Worm (Caenorhabditis elegans) whole organism, midembryonic: Measurements from ENCODE around the gene B0035.21.

Source experiments
- T22C8.4 ChIP-seq: fragments of 200-800 bp; sonication (Bioruptor generic); IDR thresholded peaks from 2 replicates; pipeline ENCODE4 v1.3.6; 2022; ENCODE audit warnings: missing genetic modification characterization, missing compliant biosample characterization
- cog-1 ChIP-seq: sonication (generic microtip); optimal IDR thresholded peaks from 2 replicates; lab custom pipeline; 2016; ENCODE audit warnings: missing genetic modification characterization, missing compliant biosample characterization
- flt-1 ChIP-seq: fragments of 200-800 bp; sonication (Bioruptor generic); IDR thresholded peaks from 2 replicates; pipeline ENCODE4 v1.3.6; 2022; ENCODE audit warnings: missing genetic modification characterization, missing compliant biosample characterization
- klf-2 ChIP-seq: fragments of 200-800 bp; sonication (Bioruptor generic); conservative IDR thresholded peaks from 2 replicates; pipeline ENCODE4 v1.3.6; 2022; ENCODE audit warnings: missing genetic modification reagents, missing genetic modification characterization, missing compliant biosample characterization
- med-1 ChIP-seq: sonication (generic microtip); optimal IDR thresholded peaks from 2 replicates; lab custom pipeline; 2017; ENCODE audit warnings: missing genetic modification characterization, mild to moderate bottlenecking, missing compliant biosample characterization, antibody characterized with exemption, missing genetic modification reagents; ENCODE audit not compliant: insufficient read depth
- ref-1 ChIP-seq: fragments of 200-800 bp; sonication (Bioruptor generic); conservative IDR thresholded peaks from 2 replicates; pipeline ENCODE4 v1.3.6; 2022; ENCODE audit warnings: missing genetic modification reagents, missing genetic modification characterization, missing compliant biosample characterization
- tab-1 ChIP-seq: fragments of 200-800 bp; sonication (Bioruptor generic); IDR thresholded peaks from 2 replicates; pipeline ENCODE4 v1.3.6; 2022; ENCODE audit warnings: missing genetic modification characterization, missing compliant biosample characterization
- ztf-23 ChIP-seq: fragments of 200-800 bp; sonication (Bioruptor generic); IDR thresholded peaks from 2 replicates; pipeline ENCODE4 v1.3.6; 2022; ENCODE audit warnings: missing genetic modification reagents, missing genetic modification characterization, missing compliant biosample characterization
- ztf-29 ChIP-seq: fragments of 200-800 bp; sonication (Bioruptor generic); IDR thresholded peaks from 2 replicates; pipeline ENCODE4 v1.3.6; 2022; ENCODE audit warnings: missing genetic modification reagents, missing genetic modification characterization, missing compliant biosample characterization

The B0035.21 gene

ce11 chrIV:11319884-11320362 lies 7.1 kb upstream of the B0035.21 start, which contains the start of gene B0035.18:
B0035.18 (plus strand) TSS chrIV:11320312.
- TF ChIP-seq cog-1 (tag; lab: Kevin White, UChicago): no peak
- no peak for TF ChIP-seq klf-2 (GFP tag; lab: Robert Waterston, UW)
- TF ChIP-seq ztf-23 (GFP tag; lab: Robert Waterston, UW): no peak
- no peak for TF ChIP-seq med-1 (GFP tag; lab: Kevin White, UChicago)
- no peak for TF ChIP-seq ztf-29
- no peak for TF ChIP-seq ref-1
- TF ChIP-seq T22C8.4 (GFP tag; lab: Robert Waterston, UW): no peak
- TF ChIP-seq flt-1: no peak
- TF ChIP-seq tab-1 (GFP tag; lab: Robert Waterston, UW): no peak

- TF ChIP-seq ref-1 (no peak), med-1 (GFP tag; lab: Kevin White, UChicago) (no peak), ztf-23 (GFP tag; lab: Robert Waterston, UW) (no peak), tab-1 (GFP tag; lab: Robert Waterston, UW) (no peak), flt-1 (no peak), ztf-29 (no peak), T22C8.4 (GFP tag; lab: Robert Waterston, UW) (no peak), cog-1 (tag; lab: Kevin White, UChicago) (no peak), klf-2 (GFP tag; lab: Robert Waterston, UW) (no peak)
These were observed 6.6 kb upstream of the B0035.21 start, which contains the start of gene edg-1 for ce11 chrIV:11320500-11320899. edg-1 (plus strand) TSS chrIV:11320800.

- TF ChIP-seq klf-2 (GFP tag; lab: Robert Waterston, UW) (no peak), med-1 (GFP tag; lab: Kevin White, UChicago) (no peak), ztf-29 (no peak), flt-1 (no peak), T22C8.4 (GFP tag; lab: Robert Waterston, UW) (no peak), cog-1 (tag; lab: Kevin White, UChicago) (no peak), ref-1 (no peak), tab-1 (GFP tag; lab: Robert Waterston, UW) (no peak), ztf-23 (GFP tag; lab: Robert Waterston, UW) (no peak)
These were observed 3.4 kb upstream of the B0035.21 start for ce11 chrIV:11323666-11324065.

- TF ChIP-seq flt-1: peak; percentile 38; the same call in 1 of the 2 replicates
These were observed 2.3 kb upstream of the B0035.21 start, which contains the start of gene his-48 for ce11 chrIV:11324741-11325140. his-48 (plus strand) TSS chrIV:11324745.

- no peak for TF ChIP-seq ztf-23 (GFP tag; lab: Robert Waterston, UW)
These were observed 2.2 kb downstream of the B0035.21 start, which contains the start of gene leo-1 for ce11 chrIV:11329269-11329668. leo-1 (minus strand) TSS chrIV:11329369.

- TF ChIP-seq klf-2 (GFP tag; lab: Robert Waterston, UW): no peak
- no peak for TF ChIP-seq T22C8.4 (GFP tag; lab: Robert Waterston, UW)
- TF ChIP-seq ztf-23 (GFP tag; lab: Robert Waterston, UW): no peak
- no peak for TF ChIP-seq ref-1
- TF ChIP-seq cog-1 (tag; lab: Kevin White, UChicago): no peak
- no peak for TF ChIP-seq tab-1 (GFP tag; lab: Robert Waterston, UW)
- no peak for TF ChIP-seq flt-1
- no peak for TF ChIP-seq med-1 (GFP tag; lab: Kevin White, UChicago)
- TF ChIP-seq ztf-29: no peak
These were observed 5.7 kb downstream of the B0035.21 start, which contains the start of gene sart-3 for ce11 chrIV:11332751-11333150. sart-3 (minus strand) TSS chrIV:11332969.

ce11 chrIV:11336180-11336579 lies 9.1 kb downstream of the B0035.21 start:
- TF ChIP-seq klf-2 (GFP tag; lab: Robert Waterston, UW) (no peak), ref-1 (no peak), T22C8.4 (GFP tag; lab: Robert Waterston, UW) (no peak)

- TF ChIP-seq ztf-23 (GFP tag; lab: Robert Waterston, UW) (no peak), flt-1 (no peak)
These were observed 10.0 kb downstream of the B0035.21 start, which contains the start of gene F54E12.2 for ce11 chrIV:11337021-11337420. F54E12.2 (minus strand) TSS chrIV:11337184.

- TF ChIP-seq ref-1: no peak
- no peak for TF ChIP-seq ztf-23 (GFP tag; lab: Robert Waterston, UW)
- no peak for TF ChIP-seq flt-1
- no peak for TF ChIP-seq med-1 (GFP tag; lab: Kevin White, UChicago)
- no peak for TF ChIP-seq tab-1 (GFP tag; lab: Robert Waterston, UW)
- no peak for TF ChIP-seq klf-2 (GFP tag; lab: Robert Waterston, UW)
- no peak for TF ChIP-seq cog-1 (tag; lab: Kevin White, UChicago)
- no peak for TF ChIP-seq ztf-29
These were observed 13.8 kb downstream of the B0035.21 start for ce11 chrIV:11340735-11341443.

- TF ChIP-seq ztf-23 (GFP tag; lab: Robert Waterston, UW): no peak
- no peak for TF ChIP-seq cog-1 (tag; lab: Kevin White, UChicago)
- no peak for TF ChIP-seq T22C8.4 (GFP tag; lab: Robert Waterston, UW)
- no peak for TF ChIP-seq ztf-29
- no peak for TF ChIP-seq flt-1
- TF ChIP-seq tab-1 (GFP tag; lab: Robert Waterston, UW): no peak
- no peak for TF ChIP-seq med-1 (GFP tag; lab: Kevin White, UChicago)
- TF ChIP-seq klf-2 (GFP tag; lab: Robert Waterston, UW): no peak
- no peak for TF ChIP-seq ref-1
These were observed 17.2 kb downstream of the B0035.21 start for ce11 chrIV:11344288-11344687.
